Worm (Caenorhabditis elegans): ENCODE measurements around the gene ekl-5.

The ekl-5 gene

ce11 chrX:13900047-13900446 is 16.9 kb downstream of the ekl-5 start, which contains the start of gene sra-38:
Gene sra-38, minus strand, starts transcription at chrX:13900147.
- no peak for TF ChIP-seq snpc-3.4 (tag; optimal IDR thresholded peaks at IDR 0.05)

- no peak for TF ChIP-seq F37B4.10 (GFP tag; IDR thresholded peaks at IDR 0.05)
- TF ChIP-seq F23B12.7 (tag; optimal IDR thresholded peaks at IDR 0.05; ENCODE audit: insufficient read depth) = no peak
These were observed 23.7 kb downstream of the ekl-5 start, which contains the start of gene sra-37 for ce11 chrX:13893256-13893655. Gene sra-37, minus strand, starts transcription at chrX:13893356.

- TF ChIP-seq F57C9.4 (tag; optimal IDR thresholded peaks at IDR 0.05) = no peak
- TF ChIP-seq zfh-2 (GFP tag; conservative IDR thresholded peaks at IDR 0.05) = no peak; the same call in 1 of the 2 replicates
- no peak for TF ChIP-seq chd-7 (tag; optimal IDR thresholded peaks at IDR 0.05)
- TF ChIP-seq nhr-179 (tag; optimal IDR thresholded peaks at IDR 0.05) = no peak
- TF ChIP-seq hmg-1.2 (GFP tag; IDR thresholded peaks at IDR 0.05) = no peak
- 0 out of 2 replicates have a peak, but pooled peaks have one; percentile 27 for TF ChIP-seq ztf-28 (GFP tag; IDR thresholded peaks at IDR 0.05)
- TF ChIP-seq atf-7 (tag; optimal IDR thresholded peaks at IDR 0.05) = no peak
- TF ChIP-seq ztf-18 (tag; optimal IDR thresholded peaks at IDR 0.05) = no peak
- 0 out of 2 replicates have a peak, but pooled peaks have one; percentile 19 for TF ChIP-seq aptf-2 (GFP tag; conservative IDR thresholded peaks at IDR 0.05)
- TF ChIP-seq egl-44 (GFP tag; IDR thresholded peaks at IDR 0.05) = 0 out of 2 replicates have a peak, but pooled peaks have one; percentile 23
- TF ChIP-seq ztf-6 (GFP tag; IDR thresholded peaks at IDR 0.05) = no peak
- no peak for TF ChIP-seq mcd-1 (GFP tag; IDR thresholded peaks at IDR 0.05)
- TF ChIP-seq ZK185.1 (tag; optimal IDR thresholded peaks at IDR 0.05; ENCODE audit: poor library complexity, severe bottlenecking) = no peak
- TF ChIP-seq ztf-22 (GFP tag; optimal IDR thresholded peaks at IDR 0.05) = no peak
- TF ChIP-seq tlf-1 (GFP tag; optimal IDR thresholded peaks at IDR 0.05) = no peak
- TF ChIP-seq hrde-1 (tag; optimal IDR thresholded peaks at IDR 0.05; ENCODE audit: borderline replicate concordance) = no peak
- no peak for TF ChIP-seq egrh-3 (GFP tag; IDR thresholded peaks at IDR 0.05)
- TF ChIP-seq F39B2.1 (GFP tag; IDR thresholded peaks at IDR 0.05) = no peak
- TF ChIP-seq lin-26 (GFP tag; IDR thresholded peaks at IDR 0.05) = peak; percentile 53; the same call in 1 of the 2 replicates
- no peak for TF ChIP-seq F55B11.4 (tag; optimal IDR thresholded peaks at IDR 0.05; ENCODE audit: borderline replicate concordance, insufficient read depth)
- TF ChIP-seq Y53G8AR.9 (GFP tag; conservative IDR thresholded peaks at IDR 0.05) = no peak
- no peak for TF ChIP-seq him-1 (tag; optimal IDR thresholded peaks at IDR 0.05)
- peak; percentile 2 for TF ChIP-seq B0261.1 (tag; optimal IDR thresholded peaks at IDR 0.05)
- no peak for TF ChIP-seq cebp-1 (GFP tag; IDR thresholded peaks at IDR 0.05)
- TF ChIP-seq cebp-1 (tag; optimal IDR thresholded peaks at IDR 0.05) = no peak
- TF ChIP-seq lin-35 (GFP tag; optimal IDR thresholded peaks at IDR 0.05) = no peak
- no peak for TF ChIP-seq madf-3 (GFP tag; IDR thresholded peaks at IDR 0.05)
- TF ChIP-seq B0019.2 (GFP tag; conservative IDR thresholded peaks at IDR 0.05) = no peak
- 0 out of 2 replicates have a peak, but pooled peaks have one; percentile 17 for TF ChIP-seq hmg-20 (GFP tag; IDR thresholded peaks at IDR 0.05)
- no peak for TF ChIP-seq ama-1 (optimal IDR thresholded peaks at IDR 0.05)
- no peak for TF ChIP-seq ama-1 (GFP tag; optimal IDR thresholded peaks at IDR 0.05)
- TF ChIP-seq rpc-1 (optimal IDR thresholded peaks at IDR 0.05) = peak; percentile 22
- peak; percentile 55 for TF ChIP-seq rpc-1 (tag; optimal IDR thresholded peaks at IDR 0.05)
- TF ChIP-seq tbp1 (GFP tag; optimal IDR thresholded peaks at IDR 0.05) = no peak
- TF ChIP-seq bed-2 (GFP tag; IDR thresholded peaks at IDR 0.05) = no peak
- no peak for TF ChIP-seq ceh-58 (GFP tag; IDR thresholded peaks at IDR 0.05)
- no peak for TF ChIP-seq tbx-9 (tag; optimal IDR thresholded peaks at IDR 0.05; ENCODE audit: borderline replicate concordance)
- no peak for TF ChIP-seq F37B4.10 (GFP tag; IDR thresholded peaks at IDR 0.05)
- TF ChIP-seq rcor-1 (GFP tag; IDR thresholded peaks at IDR 0.05) = 0 out of 2 replicates have a peak, but pooled peaks have one; percentile 41
- TF ChIP-seq sptf-2 (GFP tag; optimal IDR thresholded peaks at IDR 0.05) = peak; percentile 12
- no peak for TF ChIP-seq lin-54 (GFP tag; optimal IDR thresholded peaks at IDR 0.05)
These were observed 30.8 kb downstream of the ekl-5 start for ce11 chrX:13886195-13886594.

Data from whole organism, young adult.